Fruit fly (Drosophila melanogaster) S2 (cell line): ENCODE data around the gene Cyfip.

Source experiments
- CG8478 ChIP-seq: fragments of >200 bp; optimal IDR thresholded peaks from 2 replicates; lab custom pipeline; 2018
- CTCF ChIP-seq, 2 experiments: fragments of >200 bp; optimal IDR thresholded peaks; 2 replicates each; lab custom pipeline; 2018

The Cyfip gene

DNA sequence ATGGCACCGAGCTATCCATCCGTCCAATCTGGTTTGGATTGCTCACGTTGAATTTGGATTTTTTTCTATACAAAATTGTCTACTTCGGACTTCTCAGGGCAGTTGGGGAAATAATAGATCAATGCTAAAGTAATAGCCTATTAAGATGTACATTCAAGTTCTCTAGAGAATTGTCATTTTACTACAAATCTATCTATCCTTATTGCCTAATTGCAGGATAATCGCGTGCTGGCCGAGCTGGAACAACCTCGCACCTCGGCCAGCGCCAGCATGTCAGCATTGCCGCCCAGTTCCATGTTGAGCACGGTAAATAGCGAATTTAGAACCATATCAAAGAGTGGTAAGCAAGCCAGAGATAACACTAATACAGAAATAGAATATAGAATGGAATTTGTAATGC, 49.8 kb downstream of the Cyfip start, which contains the start of gene h-cup:
TSS of gene h-cup (minus strand) at position 101 of the 400 bp plus-strand sequence.
- TF ChIP-seq CTCF (optimal IDR thresholded peaks at IDR 0.05; lab: Kevin White, UChicago) (no peak), CG8478 (lab: Kevin White, UChicago) (no peak)
